Fruit fly (Drosophila melanogaster): ENCODE data around the gene CG7342.
A peak's percentile ranks its signal among the peaks of the same experiment; 100 is the strongest.

Gene CG7342

dm6 chr3R:19602996-19603395, at the start of gene CG7342:
Gene CG7342 (plus strand): TSS chr3R:19603375.
- TF ChIP-seq CG9705 (GFP tag; optimal IDR thresholded peaks at IDR 0.05) = peak; percentile 1
- peak; percentile 3 for TF ChIP-seq CrebA (GFP tag; optimal IDR thresholded peaks at IDR 0.05; ENCODE audit: borderline replicate concordance)
- TF ChIP-seq h (GFP tag; optimal IDR thresholded peaks at IDR 0.05) = peak; percentile 80
- TF ChIP-seq rgr (GFP tag; optimal IDR thresholded peaks at IDR 0.05) = peak; percentile 79
- TF ChIP-seq Vsx2 (GFP tag; optimal IDR thresholded peaks at IDR 0.05; ENCODE audit: partially characterized antibody) = no peak
- TF ChIP-seq HLH106 (tag; optimal IDR thresholded peaks at IDR 0.05) = peak; percentile 80
- no peak for TF ChIP-seq lola (GFP tag; optimal IDR thresholded peaks at IDR 0.05)
- peak; percentile 37 for TF ChIP-seq CG32264 (GFP tag; optimal IDR thresholded peaks at IDR 0.05)
- TF ChIP-seq dmrt93B (GFP tag; optimal IDR thresholded peaks at IDR 0.05) = peak; percentile 36
- peak; percentile 81 for TF ChIP-seq br (GFP tag; optimal IDR thresholded peaks at IDR 0.05)
- TF ChIP-seq OdsH (GFP tag; optimal IDR thresholded peaks at IDR 0.05) = peak; percentile 72
- TF ChIP-seq Jra (GFP tag; optimal IDR thresholded peaks at IDR 0.05) = no peak
- TF ChIP-seq sv (GFP tag; optimal IDR thresholded peaks at IDR 0.05) = no peak
- TF ChIP-seq psq (GFP tag; optimal IDR thresholded peaks at IDR 0.05) = peak; percentile 57
- peak; percentile 47 for TF ChIP-seq tai (GFP tag; optimal IDR thresholded peaks at IDR 0.05)
- peak; percentile 9 for TF ChIP-seq Mio (GFP tag; optimal IDR thresholded peaks at IDR 0.05)
- TF ChIP-seq brk (GFP tag; optimal IDR thresholded peaks at IDR 0.05) = peak; percentile 70
- TF ChIP-seq pan (optimal IDR thresholded peaks at IDR 0.05) = no peak
- TF ChIP-seq woc (GFP tag; optimal IDR thresholded peaks at IDR 0.05) = peak; percentile 34
- peak; percentile 69 for TF ChIP-seq Hnf4 (GFP tag; optimal IDR thresholded peaks at IDR 0.05)
- TF ChIP-seq ey (GFP tag; optimal IDR thresholded peaks at IDR 0.05) = peak; percentile 75
- no peak for TF ChIP-seq Abd-B (GFP tag; optimal IDR thresholded peaks at IDR 0.05)
- TF ChIP-seq fru (GFP tag; optimal IDR thresholded peaks at IDR 0.05) = peak; percentile 71
- peak; percentile 6 to 75 for TF ChIP-seq foxo (GFP tag; optimal IDR thresholded peaks at IDR 0.05)

DNA sequence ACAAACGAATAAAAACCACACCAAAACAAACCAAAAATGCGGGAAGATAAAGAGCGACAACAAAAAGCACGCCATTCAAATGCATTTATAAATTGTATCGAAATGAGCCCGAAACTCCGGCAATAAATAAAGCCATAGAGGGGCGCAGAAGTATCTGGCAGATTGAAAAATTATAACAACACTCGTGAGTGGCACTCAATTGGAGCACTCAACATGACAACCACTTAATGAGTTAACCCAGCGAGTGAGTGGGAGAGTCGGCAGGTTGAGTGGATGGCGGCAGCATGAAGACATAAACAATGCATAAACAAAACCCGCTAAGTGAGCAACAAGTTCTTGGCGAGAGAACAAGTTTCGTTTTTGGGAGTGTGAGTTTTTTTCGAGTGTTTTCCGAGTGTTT, 34.4 kb upstream of the CG7342 start:
- TF ChIP-seq Dfd (GFP tag; optimal IDR thresholded peaks at IDR 0.05) = no peak
- peak; percentile 10 for TF ChIP-seq woc (GFP tag; optimal IDR thresholded peaks at IDR 0.05)
- peak; percentile 43 for TF ChIP-seq Rel (GFP tag; optimal IDR thresholded peaks at IDR 0.05)
- peak; percentile 39 for TF ChIP-seq Rel (tag; optimal IDR thresholded peaks at IDR 0.05)
- TF ChIP-seq brk (GFP tag; optimal IDR thresholded peaks at IDR 0.05) = peak; percentile 62
- peak; percentile 67 for TF ChIP-seq psq (GFP tag; optimal IDR thresholded peaks at IDR 0.05)
- TF ChIP-seq N (GFP tag; optimal IDR thresholded peaks at IDR 0.05) = no peak
- peak; percentile 75 for TF ChIP-seq CrebA (GFP tag; optimal IDR thresholded peaks at IDR 0.05; ENCODE audit: borderline replicate concordance)
- no peak for TF ChIP-seq HLH106 (tag; optimal IDR thresholded peaks at IDR 0.05)
- TF ChIP-seq dl (GFP tag; optimal IDR thresholded peaks at IDR 0.05; ENCODE audit: insufficient read depth in 1 of 2, partially characterized antibody in 2 of 2) = peak in 1 of 2 experiments; percentile 4
- no peak for TF ChIP-seq CG9705 (GFP tag; optimal IDR thresholded peaks at IDR 0.05)
- no peak for TF ChIP-seq lola (GFP tag; optimal IDR thresholded peaks at IDR 0.05)
- peak; percentile 46 for TF ChIP-seq tai (GFP tag; optimal IDR thresholded peaks at IDR 0.05)
- TF ChIP-seq Sp1 (GFP tag; optimal IDR thresholded peaks at IDR 0.05) = peak; percentile 36
- TF ChIP-seq dsf (GFP tag; optimal IDR thresholded peaks at IDR 0.05; ENCODE audit: borderline replicate concordance) = no peak
- TF ChIP-seq usp (GFP tag; optimal IDR thresholded peaks at IDR 0.05) = no peak
- TF ChIP-seq Dif (GFP tag; optimal IDR thresholded peaks at IDR 0.05; ENCODE audit: partially characterized antibody) = peak; percentile 18

- TF ChIP-seq jim (GFP tag; optimal IDR thresholded peaks at IDR 0.05) (peak; percentile 69), Vsx2 (GFP tag; optimal IDR thresholded peaks at IDR 0.05; ENCODE audit: partially characterized antibody) (peak; percentile 17), CrebA (GFP tag; optimal IDR thresholded peaks at IDR 0.05; ENCODE audit: borderline replicate concordance) (no peak)
Observed at dm6 chr3R:19569139-19569538, 34.0 kb upstream of the CG7342 start.

dm6 chr3R:19569654-19570053, 33.5 kb upstream of the CG7342 start:
- TF ChIP-seq jim (GFP tag; optimal IDR thresholded peaks at IDR 0.05) (no peak), woc (GFP tag; optimal IDR thresholded peaks at IDR 0.05) (no peak), tai (GFP tag; optimal IDR thresholded peaks at IDR 0.05) (no peak), lola (GFP tag; optimal IDR thresholded peaks at IDR 0.05) (no peak), br (GFP tag; optimal IDR thresholded peaks at IDR 0.05) (no peak), HLH106 (tag; optimal IDR thresholded peaks at IDR 0.05) (no peak), Hr78 (GFP tag; optimal IDR thresholded peaks at IDR 0.05) (no peak), ey (GFP tag; optimal IDR thresholded peaks at IDR 0.05) (no peak), OdsH (GFP tag; optimal IDR thresholded peaks at IDR 0.05) (no peak), brk (GFP tag; optimal IDR thresholded peaks at IDR 0.05) (no peak), Abd-B (GFP tag; optimal IDR thresholded peaks at IDR 0.05) (no peak), foxo (GFP tag; optimal IDR thresholded peaks at IDR 0.05) (no peak), N (GFP tag; optimal IDR thresholded peaks at IDR 0.05) (no peak), dmrt93B (GFP tag; optimal IDR thresholded peaks at IDR 0.05) (no peak), Dfd (GFP tag; optimal IDR thresholded peaks at IDR 0.05) (no peak), GATAd (GFP tag; optimal IDR thresholded peaks at IDR 0.05) (no peak), CrebA (GFP tag; optimal IDR thresholded peaks at IDR 0.05; ENCODE audit: borderline replicate concordance) (no peak), Dif (GFP tag; optimal IDR thresholded peaks at IDR 0.05; ENCODE audit: partially characterized antibody) (no peak), pan (optimal IDR thresholded peaks at IDR 0.05) (no peak), Sp1 (GFP tag; optimal IDR thresholded peaks at IDR 0.05) (no peak)

Measured in whole organism, wandering third instar larva.